Fruit fly (Drosophila melanogaster) whole organism, embryonic: Measurements from ENCODE around the gene aos.

Experiments
- Awh ChIP-seq: fragments of 200-800 bp; sonication (Bioruptor generic); IDR thresholded peaks from 2 replicates; pipeline ENCODE4, ENCODE4 v1.3.6; 2022; ENCODE audit warnings: missing biosample characterization, missing genetic modification characterization
- Bteb2 ChIP-seq: fragments of 200-800 bp; sonication (Bioruptor generic); optimal IDR thresholded peaks from 2 replicates; lab custom pipeline; 2016; ENCODE audit warnings: missing biosample characterization, missing genetic modification characterization
- CG10462 ChIP-seq: fragments of 200-800 bp; sonication (Bioruptor generic); optimal IDR thresholded peaks from 2 replicates; lab custom pipeline; 2016; ENCODE audit warnings: missing biosample characterization, missing genetic modification characterization
- CG10654 ChIP-seq: fragments of 200-800 bp; sonication (Bioruptor generic); optimal IDR thresholded peaks from 2 replicates; lab custom pipeline; 2016; ENCODE audit warnings: missing biosample characterization, missing genetic modification characterization
- CG10959 ChIP-seq: fragments of 200-800 bp; sonication (Bioruptor generic); IDR thresholded peaks from 2 replicates; pipeline ENCODE4 v1.3.6; 2022; ENCODE audit warnings: missing biosample characterization, missing genetic modification characterization
- CG11398 ChIP-seq: fragments of 200-800 bp; sonication (Bioruptor generic); optimal IDR thresholded peaks from 2 replicates; lab custom pipeline; 2016; ENCODE audit warnings: missing biosample characterization, missing genetic modification characterization
- CG12391 ChIP-seq: fragments of 200-800 bp; sonication (Bioruptor generic); optimal IDR thresholded peaks from 3 replicates; lab custom pipeline; 2018; ENCODE audit warnings: missing biosample characterization, mild to moderate bottlenecking, missing genetic modification characterization, moderate library complexity
- CG13296 ChIP-seq: fragments of 200-800 bp; sonication (Bioruptor generic); optimal IDR thresholded peaks from 3 replicates; lab custom pipeline; 2018; ENCODE audit warnings: missing biosample characterization, mild to moderate bottlenecking, missing genetic modification characterization
- CG13775 ChIP-seq: fragments of 200-800 bp; sonication (Bioruptor generic); optimal IDR thresholded peaks from 3 replicates; lab custom pipeline; 2017; ENCODE audit warnings: missing biosample characterization, mild to moderate bottlenecking, missing genetic modification characterization
- CG13894 ChIP-seq: fragments of 200-800 bp; sonication (Bioruptor generic); optimal IDR thresholded peaks from 3 replicates; lab custom pipeline; 2018; ENCODE audit warnings: missing biosample characterization, mild to moderate bottlenecking, missing genetic modification characterization, moderate library complexity
- CG2120 ChIP-seq: fragments of 200-800 bp; sonication (Bioruptor generic); optimal IDR thresholded peaks from 3 replicates; lab custom pipeline; 2016; ENCODE audit warnings: missing biosample characterization, missing genetic modification characterization
- CG2889 ChIP-seq: fragments of 200-800 bp; sonication (Bioruptor generic); IDR thresholded peaks from 3 replicates; pipeline ENCODE4 v1.3.6; 2022; ENCODE audit warnings: missing biosample characterization, missing genetic modification characterization
- CG3847 ChIP-seq: fragments of 200-800 bp; sonication (Bioruptor generic); IDR thresholded peaks from 2 replicates; pipeline ENCODE4 v1.3.6; 2022; ENCODE audit warnings: missing biosample characterization, missing genetic modification characterization
- CG42726 ChIP-seq: fragments of 200-800 bp; sonication (Bioruptor generic); IDR thresholded peaks from 2 replicates; pipeline ENCODE4 v1.3.6; 2022; ENCODE audit warnings: missing biosample characterization, missing genetic modification characterization; ENCODE audit not compliant: partially characterized antibody
- CG4282 ChIP-seq: fragments of 200-800 bp; sonication (Bioruptor generic); optimal IDR thresholded peaks from 2 replicates; lab custom pipeline; 2016; ENCODE audit warnings: missing biosample characterization, missing genetic modification characterization
- CG43689 ChIP-seq: fragments of 200-800 bp; sonication (Bioruptor generic); IDR thresholded peaks from 2 replicates; pipeline ENCODE4 v1.3.6; 2022; ENCODE audit warnings: missing biosample characterization, missing genetic modification characterization
- CG4424 ChIP-seq: fragments of 200-800 bp; sonication (Bioruptor generic); optimal IDR thresholded peaks from 3 replicates; lab custom pipeline; 2016; ENCODE audit warnings: missing biosample characterization, missing genetic modification characterization
- CG6254 ChIP-seq: fragments of 200-800 bp; sonication (Bioruptor generic); optimal IDR thresholded peaks from 3 replicates; lab custom pipeline; 2017; ENCODE audit warnings: mild to moderate bottlenecking, missing biosample characterization, missing genetic modification reagents, missing genetic modification characterization
- CG6654 ChIP-seq: fragments of 200-800 bp; sonication (Bioruptor generic); optimal IDR thresholded peaks from 2 replicates; lab custom pipeline; 2017; ENCODE audit warnings: missing biosample characterization, mild to moderate bottlenecking, missing genetic modification characterization
- CG7839 ChIP-seq: fragments of 200-800 bp; sonication (Bioruptor generic); optimal IDR thresholded peaks from 3 replicates; lab custom pipeline; 2018; ENCODE audit warnings: missing biosample characterization, mild to moderate bottlenecking, missing genetic modification characterization, moderate library complexity
- E2f2 ChIP-seq: fragments of 200-800 bp; sonication (Bioruptor generic); IDR thresholded peaks from 2 replicates; pipeline ENCODE4 v1.3.6; 2022; ENCODE audit warnings: missing biosample characterization, missing genetic modification characterization
- Ets97D ChIP-seq: fragments of 200-800 bp; sonication (Bioruptor generic); optimal IDR thresholded peaks from 3 replicates; lab custom pipeline; 2016; ENCODE audit warnings: missing biosample characterization, missing genetic modification characterization
- Hsf ChIP-seq: fragments of 200-800 bp; sonication (Bioruptor generic); optimal IDR thresholded peaks from 3 replicates; lab custom pipeline; 2016; ENCODE audit warnings: missing biosample characterization, missing genetic modification characterization
- Lpt ChIP-seq: fragments of >200 bp; optimal IDR thresholded peaks from 2 replicates; lab custom pipeline; 2018; ENCODE audit warnings: missing biosample characterization, missing genetic modification characterization
- Max ChIP-seq: fragments of 200-800 bp; sonication (Bioruptor generic); optimal IDR thresholded peaks from 2 replicates; lab custom pipeline; 2016; ENCODE audit warnings: missing biosample characterization, mild to moderate bottlenecking, missing genetic modification characterization
- NFAT ChIP-seq: fragments of 200-800 bp; sonication (Bioruptor generic); IDR thresholded peaks from 2 replicates; pipeline ENCODE4 v1.3.6; 2022; ENCODE audit warnings: missing biosample characterization, missing genetic modification characterization
- Oli ChIP-seq: fragments of 200-800 bp; sonication (Bioruptor generic); optimal IDR thresholded peaks from 2 replicates; lab custom pipeline; 2018; ENCODE audit warnings: missing biosample characterization, mild to moderate bottlenecking, missing genetic modification characterization, moderate library complexity
- Optix ChIP-seq: fragments of 200-800 bp; sonication (Bioruptor generic); IDR thresholded peaks from 3 replicates; pipeline ENCODE4 v1.3.6; 2022; ENCODE audit warnings: missing biosample characterization, missing genetic modification characterization
- Poxn ChIP-seq: fragments of 200-800 bp; sonication (Bioruptor generic); IDR thresholded peaks from 2 replicates; pipeline ENCODE4 v1.3.6; 2022; ENCODE audit warnings: missing biosample characterization, missing genetic modification characterization
- Sox102F ChIP-seq: fragments of 200-800 bp; sonication (Bioruptor generic); optimal IDR thresholded peaks from 2 replicates; lab custom pipeline; 2018; ENCODE audit warnings: missing biosample characterization, mild to moderate bottlenecking, missing genetic modification characterization, moderate library complexity
- Ssrp ChIP-seq: fragments of 200-800 bp; sonication (Bioruptor generic); optimal IDR thresholded peaks from 2 replicates; lab custom pipeline; 2018; ENCODE audit warnings: missing biosample characterization, mild to moderate bottlenecking, missing genetic modification characterization, moderate library complexity
- abd-A ChIP-seq: fragments of 200-800 bp; sonication (Bioruptor generic); optimal IDR thresholded peaks from 3 replicates; lab custom pipeline; 2019; ENCODE audit warnings: missing biosample characterization, mild to moderate bottlenecking, missing genetic modification characterization, moderate library complexity
- aop ChIP-seq: fragments of 200-800 bp; sonication (Bioruptor generic); IDR thresholded peaks from 2 replicates; pipeline ENCODE4 v1.3.6; 2022; ENCODE audit warnings: missing biosample characterization, missing genetic modification characterization
- ato ChIP-seq: fragments of 200-800 bp; sonication (Bioruptor generic); IDR thresholded peaks from 2 replicates; pipeline ENCODE4 v1.3.6; 2022; ENCODE audit warnings: missing biosample characterization, missing genetic modification characterization; ENCODE audit not compliant: partially characterized antibody
- dati ChIP-seq: fragments of 200-800 bp; sonication (Bioruptor generic); IDR thresholded peaks from 2 replicates; pipeline ENCODE4 v1.3.6; 2022; ENCODE audit warnings: missing biosample characterization, missing genetic modification characterization
- dimm ChIP-seq: fragments of 200-800 bp; sonication (Bioruptor generic); IDR thresholded peaks from 2 replicates; pipeline ENCODE4 v1.3.6; 2022; ENCODE audit warnings: missing biosample characterization, missing genetic modification characterization
- esg ChIP-seq: fragments of 200-800 bp; sonication (Bioruptor generic); conservative IDR thresholded peaks from 2 replicates; pipeline ENCODE4 v1.3.6; 2022; ENCODE audit warnings: missing biosample characterization, missing genetic modification characterization
- gcm ChIP-seq: fragments of 200-800 bp; sonication (Bioruptor generic); optimal IDR thresholded peaks from 2 replicates; lab custom pipeline; 2019; ENCODE audit warnings: missing biosample characterization, mild to moderate bottlenecking, missing genetic modification characterization, moderate library complexity
- gsb-n ChIP-seq: fragments of 200-800 bp; sonication (Bioruptor generic); optimal IDR thresholded peaks from 3 replicates; lab custom pipeline; 2018; ENCODE audit warnings: missing biosample characterization, mild to moderate bottlenecking, missing genetic modification characterization
- inv ChIP-seq: fragments of 200-800 bp; sonication (Bioruptor generic); IDR thresholded peaks from 2 replicates; pipeline ENCODE4 v1.3.6; 2022; ENCODE audit warnings: missing biosample characterization, missing genetic modification characterization; ENCODE audit not compliant: partially characterized antibody
- kah ChIP-seq: fragments of 200-800 bp; sonication (Bioruptor generic); optimal IDR thresholded peaks from 2 replicates; lab custom pipeline; 2018; ENCODE audit warnings: missing biosample characterization, mild to moderate bottlenecking, missing genetic modification characterization
- knrl ChIP-seq: fragments of 200-800 bp; sonication (Bioruptor generic); IDR thresholded peaks from 3 replicates; pipeline ENCODE4 v1.3.6; 2022; ENCODE audit warnings: missing biosample characterization, missing genetic modification characterization; ENCODE audit not compliant: partially characterized antibody
- lilli ChIP-seq: fragments of 200-800 bp; sonication (Bioruptor generic); optimal IDR thresholded peaks from 3 replicates; lab custom pipeline; 2016; ENCODE audit warnings: missing biosample characterization, missing genetic modification characterization
- nau ChIP-seq: fragments of 200-800 bp; sonication (Bioruptor generic); optimal IDR thresholded peaks from 3 replicates; lab custom pipeline; 2017; ENCODE audit warnings: missing biosample characterization, mild to moderate bottlenecking, missing genetic modification characterization, missing genetic modification reagents
- sc ChIP-seq, 3 experiments: fragments of >200 bp in 2 of 3; fragments of 200-800 bp in 1 of 3; sonication (Bioruptor generic) in 1 of 3; optimal IDR thresholded peaks; 2 replicates in 2 of 3; 3 replicates in 1 of 3; lab custom pipeline; 2017; ENCODE audit warnings: mild to moderate bottlenecking in 1 of 3, missing biosample characterization in 1 of 3, missing genetic modification characterization in 1 of 3, missing genetic modification reagents in 1 of 3
- sqz ChIP-seq: fragments of 200-800 bp; sonication (Bioruptor generic); optimal IDR thresholded peaks from 3 replicates; lab custom pipeline; 2018; ENCODE audit warnings: missing biosample characterization, mild to moderate bottlenecking, missing genetic modification characterization
- stc ChIP-seq: fragments of 200-800 bp; sonication (Bioruptor generic); IDR thresholded peaks from 2 replicates; pipeline ENCODE4 v1.3.6; 2022; ENCODE audit warnings: missing biosample characterization, missing genetic modification characterization
- tna ChIP-seq: fragments of 200-800 bp; sonication (Bioruptor generic); IDR thresholded peaks from 2 replicates; pipeline ENCODE4 v1.3.6; 2022; ENCODE audit warnings: missing biosample characterization, missing genetic modification characterization; ENCODE audit not compliant: partially characterized antibody
- unpg ChIP-seq: fragments of 200-800 bp; sonication (Bioruptor generic); optimal IDR thresholded peaks from 3 replicates; lab custom pipeline; 2018; ENCODE audit warnings: missing biosample characterization, mild to moderate bottlenecking, missing genetic modification characterization, moderate library complexity
- vfl ChIP-seq: fragments of 200-800 bp; sonication (Bioruptor generic); optimal IDR thresholded peaks from 2 replicates; lab custom pipeline; 2016; ENCODE audit warnings: missing biosample characterization, missing genetic modification characterization
- zf30C ChIP-seq: fragments of 200-800 bp; sonication (Bioruptor generic); optimal IDR thresholded peaks from 3 replicates; lab custom pipeline; 2018; ENCODE audit warnings: missing biosample characterization, mild to moderate bottlenecking, missing genetic modification characterization

Gene aos

dm6 chr3L:16474130-16474529 lies 9.3 kb downstream of the aos start (continued):
- no peak for TF ChIP-seq CG10462 (GFP tag; lab: Kevin White, UChicago)
- no peak for TF ChIP-seq CG6654 (GFP tag; lab: Kevin White, UChicago)
- no peak for TF ChIP-seq kah (GFP tag; lab: Kevin White, UChicago)
- TF ChIP-seq CG13296 (GFP tag; lab: Kevin White, UChicago), result no peak
- no peak for TF ChIP-seq tna (GFP tag; lab: Robert Waterston, UW)
- TF ChIP-seq Oli (tag; lab: Kevin White, UChicago), result peak; percentile 20
- no peak for TF ChIP-seq knrl (GFP tag; lab: Robert Waterston, UW)
- no peak for TF ChIP-seq aop (GFP tag; lab: Robert Waterston, UW)
- no peak for TF ChIP-seq CG2889 (GFP tag; lab: Robert Waterston, UW)
- no peak for TF ChIP-seq CG11398
- TF ChIP-seq CG10959, result no peak
- TF ChIP-seq CG2120, result no peak
- no peak for TF ChIP-seq Ets97D (GFP tag; lab: Kevin White, UChicago)
- TF ChIP-seq CG3847 (GFP tag; lab: Robert Waterston, UW), result no peak
- no peak for TF ChIP-seq CG42726 (GFP tag; lab: Robert Waterston, UW)
- no peak for TF ChIP-seq sqz (GFP tag; lab: Kevin White, UChicago)
- TF ChIP-seq dati (GFP tag; lab: Robert Waterston, UW), result no peak
- no peak for TF ChIP-seq sc (optimal IDR thresholded peaks at IDR 0.05; lab: Kevin White, UChicago)
- TF ChIP-seq sc (GFP tag; optimal IDR thresholded peaks at IDR 0.05; lab: Kevin White, UChicago), result peak; percentile 4
- TF ChIP-seq Awh (GFP tag; lab: Robert Waterston, UW), result no peak
- no peak for TF ChIP-seq stc (GFP tag; lab: Robert Waterston, UW)
- peak; percentile 25 for TF ChIP-seq CG6254
- TF ChIP-seq Max, result no peak
- TF ChIP-seq NFAT (GFP tag; lab: Robert Waterston, UW), result no peak
- peak; percentile 50 for TF ChIP-seq Sox102F (GFP tag; lab: Kevin White, UChicago)
- no peak for TF ChIP-seq Bteb2 (GFP tag; lab: Kevin White, UChicago)
- TF ChIP-seq zf30C, result no peak
- no peak for TF ChIP-seq CG4282
- TF ChIP-seq nau (GFP tag; lab: Kevin White, UChicago), result no peak
- TF ChIP-seq Ssrp (tag; lab: Kevin White, UChicago), result no peak
- TF ChIP-seq CG43689 (GFP tag; lab: Robert Waterston, UW), result no peak
- 0 out of 2 replicates have a peak, but pooled peaks have one; percentile 5 for TF ChIP-seq esg
- TF ChIP-seq Poxn, result no peak
- no peak for TF ChIP-seq Optix (GFP tag; lab: Robert Waterston, UW)
- no peak for TF ChIP-seq abd-A (tag; lab: Kevin White, UChicago)
- TF ChIP-seq vfl (GFP tag; lab: Kevin White, UChicago), result no peak
- no peak for TF ChIP-seq Lpt (GFP tag; lab: Kevin White, UChicago)
- peak; percentile 14 for TF ChIP-seq Hsf
- TF ChIP-seq CG13894 (tag; lab: Kevin White, UChicago), result no peak
- TF ChIP-seq CG4424 (GFP tag; lab: Kevin White, UChicago), result peak; percentile 19
- no peak for TF ChIP-seq inv (GFP tag; lab: Robert Waterston, UW)
- TF ChIP-seq CG10654, result no peak
- TF ChIP-seq E2f2 (GFP tag; lab: Robert Waterston, UW), result no peak
- peak; percentile 53 for TF ChIP-seq CG7839
- TF ChIP-seq ato (GFP tag; lab: Robert Waterston, UW), result no peak
- TF ChIP-seq CG13775 (GFP tag; lab: Kevin White, UChicago), result no peak
- peak; percentile 2 for TF ChIP-seq gsb-n (tag; lab: Kevin White, UChicago)
- TF ChIP-seq CG12391 (tag; lab: Kevin White, UChicago), result peak; percentile 7
- peak; percentile 45 for TF ChIP-seq unpg (GFP tag; lab: Kevin White, UChicago)
- TF ChIP-seq dimm (GFP tag; lab: Robert Waterston, UW), result no peak
- no peak for TF ChIP-seq gcm
- no peak for TF ChIP-seq lilli (GFP tag; lab: Kevin White, UChicago)
